Fruit fly (Drosophila melanogaster) whole organism, embryonic: ENCODE results near the gene CG15461.

Source experiments
- CG12391 ChIP-seq: fragments of 200-800 bp; sonication (Bioruptor generic); optimal IDR thresholded peaks from 3 replicates; lab custom pipeline; 2018; ENCODE audit warnings: missing biosample characterization, mild to moderate bottlenecking, missing genetic modification characterization, moderate library complexity
- danr ChIP-seq: fragments of 200-800 bp; sonication (Bioruptor generic); IDR thresholded peaks from 2 replicates; pipeline ENCODE4 v1.3.6; 2022; ENCODE audit warnings: missing biosample characterization, missing genetic modification characterization
- unc-4 ChIP-seq: fragments of 200-800 bp; sonication (Bioruptor generic); IDR thresholded peaks from 2 replicates; pipeline ENCODE4 v1.3.6; 2022; ENCODE audit warnings: missing biosample characterization, missing genetic modification characterization; ENCODE audit not compliant: partially characterized antibody

dm6 chrX:20448828-20449427, 37.1 kb upstream of the CG15461 start, which contains the start of gene tbc:
- no peak for TF ChIP-seq CG12391 (tag; lab: Kevin White, UChicago)
- no peak for TF ChIP-seq danr (GFP tag; lab: Robert Waterston, UW)
- no peak for TF ChIP-seq unc-4 (GFP tag; lab: Robert Waterston, UW)
